Worm (Caenorhabditis elegans) whole organism, early embryonic: ENCODE data around the gene dnc-3.

Source experiments
- B0310.2 ChIP-seq: sonication (generic microtip); optimal IDR thresholded peaks from 2 replicates; lab custom pipeline; 2016; ENCODE audit warnings: mild to moderate bottlenecking, missing genetic modification characterization, missing compliant biosample characterization
- F13C5.2 ChIP-seq: sonication (generic microtip); optimal IDR thresholded peaks from 2 replicates; lab custom pipeline; 2017; ENCODE audit warnings: mild to moderate bottlenecking, missing genetic modification characterization, inconsistent platforms, missing compliant biosample characterization
- aly-1 ChIP-seq: sonication (generic microtip); optimal IDR thresholded peaks from 2 replicates; lab custom pipeline; 2016; ENCODE audit warnings: missing genetic modification characterization, missing compliant biosample characterization
- ama-1 ChIP-seq: fragments of 150-350 bp; optimal IDR thresholded peaks from 2 replicates; lab custom pipeline; 2014
- ceh-13 ChIP-seq: fragments of 200-800 bp; sonication (Bioruptor generic); optimal IDR thresholded peaks from 2 replicates; lab custom pipeline; 2018; ENCODE audit warnings: mild to moderate bottlenecking, missing genetic modification characterization, missing compliant biosample characterization
- ceh-36 ChIP-seq: sonication (generic microtip); optimal IDR thresholded peaks from 2 replicates; lab custom pipeline; 2016; ENCODE audit warnings: missing genetic modification characterization, inconsistent platforms, missing compliant biosample characterization
- ets-7 ChIP-seq: sonication (generic microtip); optimal IDR thresholded peaks from 2 replicates; lab custom pipeline; 2016; ENCODE audit warnings: missing genotype, missing genetic modification characterization, missing compliant biosample characterization
- flt-1 ChIP-seq: fragments of 200-800 bp; sonication (Bioruptor generic); IDR thresholded peaks from 2 replicates; pipeline ENCODE4 v1.3.6; 2022; ENCODE audit warnings: missing genetic modification characterization, missing compliant biosample characterization
- hmbx-1 ChIP-seq: sonication (generic microtip); optimal IDR thresholded peaks from 2 replicates; lab custom pipeline; 2016; ENCODE audit warnings: mild to moderate bottlenecking, missing genetic modification characterization, missing compliant biosample characterization
- hmg-4 ChIP-seq: fragments of 200-800 bp; sonication (Bioruptor generic); optimal IDR thresholded peaks from 2 replicates; lab custom pipeline; 2018; ENCODE audit warnings: mild to moderate bottlenecking, missing genetic modification characterization, missing compliant biosample characterization
- hnd-1 ChIP-seq: sonication (generic microtip); optimal IDR thresholded peaks from 2 replicates; lab custom pipeline; 2016; ENCODE audit warnings: missing genetic modification characterization, missing compliant biosample characterization
- pes-1 ChIP-seq: fragments of 200-800 bp; sonication (Bioruptor generic); IDR thresholded peaks from 2 replicates; pipeline ENCODE4 v1.3.6; 2022; ENCODE audit warnings: missing genetic modification reagents, missing genetic modification characterization, missing compliant biosample characterization
- scrt-1 ChIP-seq: fragments of 200-800 bp; sonication (Bioruptor generic); IDR thresholded peaks from 2 replicates; pipeline ENCODE4 v1.3.6; 2022; ENCODE audit warnings: missing genetic modification characterization, missing compliant biosample characterization
- sea-1 ChIP-seq: fragments of 200-800 bp; sonication (Bioruptor generic); conservative IDR thresholded peaks from 2 replicates; pipeline ENCODE4 v1.3.6; 2022; ENCODE audit warnings: missing genetic modification characterization, missing compliant biosample characterization
- tbx-11 ChIP-seq: fragments of 200-800 bp; sonication (Bioruptor generic); IDR thresholded peaks from 2 replicates; pipeline ENCODE4 v1.3.6; 2022; ENCODE audit warnings: missing genetic modification characterization, missing compliant biosample characterization
- tbx-37 ChIP-seq: fragments of 200-800 bp; sonication (Bioruptor generic); conservative IDR thresholded peaks from 2 replicates; pipeline ENCODE4 v1.3.6; 2022; ENCODE audit warnings: missing genetic modification reagents, missing genetic modification characterization, missing compliant biosample characterization
- tra-4 ChIP-seq: sonication (generic microtip); optimal IDR thresholded peaks from 2 replicates; lab custom pipeline; 2017; ENCODE audit warnings: missing genetic modification characterization, missing compliant biosample characterization

Gene dnc-3

DNA sequence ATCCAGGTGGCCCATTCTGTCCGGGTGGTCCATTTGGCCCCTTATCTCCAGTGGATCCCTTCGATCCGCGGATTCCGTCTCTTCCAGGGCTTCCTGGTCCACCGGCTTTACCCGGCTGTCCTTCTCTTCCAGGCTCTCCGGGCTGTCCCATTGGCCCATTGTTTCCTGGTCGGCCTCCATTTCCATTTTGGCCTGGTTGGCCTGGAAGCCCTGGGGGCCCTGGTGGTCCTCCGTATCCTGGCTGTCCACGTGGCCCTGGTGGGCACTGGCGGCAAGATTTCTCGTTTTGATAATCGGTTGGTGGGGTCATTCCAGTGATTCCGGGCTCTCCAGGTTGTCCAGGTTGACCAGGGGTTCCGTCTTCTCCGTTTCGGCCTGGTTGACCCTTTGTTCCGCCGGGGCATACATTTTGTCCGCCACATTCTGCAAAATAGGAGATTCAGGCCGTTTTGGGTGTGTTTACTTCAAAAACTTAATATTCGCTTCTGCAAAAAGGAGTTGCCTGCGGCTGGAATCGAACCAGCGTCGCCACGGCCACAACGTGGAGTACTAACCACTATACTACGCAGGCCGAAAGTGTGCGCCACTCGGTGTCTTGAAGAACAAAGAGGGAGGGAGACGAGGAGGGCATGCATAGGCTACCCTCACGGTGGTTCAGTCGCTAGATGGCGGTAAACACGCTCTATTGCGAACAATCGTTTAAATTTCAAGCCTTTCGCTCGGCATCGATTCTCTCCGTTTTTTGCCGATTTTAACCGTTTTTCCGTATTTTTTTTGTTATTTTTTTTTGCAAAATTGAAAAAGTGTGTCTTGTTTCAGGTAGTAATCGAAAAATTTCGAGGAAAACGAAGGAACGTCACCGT lies 32.3 kb upstream of the dnc-3 start, which contains the start of gene W09G10.9:
TSS of gene W09G10.9 (plus strand) at position 813 of the 863 bp plus-strand sequence.
- TF ChIP-seq aly-1 (tag; lab: Kevin White, UChicago) (peak; percentile 75), tbx-11 (GFP tag; lab: Robert Waterston, UW) (peak; percentile 92), flt-1 (GFP tag; lab: Robert Waterston, UW) (peak; percentile 91), sea-1 (GFP tag; lab: Robert Waterston, UW) (peak; percentile 91), ceh-13 (GFP tag; lab: Kevin White, UChicago) (peak; percentile 70), tbx-37 (GFP tag; lab: Robert Waterston, UW) (peak; percentile 93), ceh-36 (tag; lab: Kevin White, UChicago) (peak; percentile 83), tra-4 (tag; lab: Kevin White, UChicago) (peak; percentile 30), hmbx-1 (tag; lab: Kevin White, UChicago) (peak; percentile 57), ets-7 (peak; percentile 58), ama-1 (lab: Kevin White, UChicago) (no peak), B0310.2 (tag; lab: Kevin White, UChicago) (peak; percentile 28), pes-1 (GFP tag; lab: Robert Waterston, UW) (peak; percentile 95), F13C5.2 (tag; lab: Kevin White, UChicago) (peak; percentile 59), hmg-4 (GFP tag; lab: Kevin White, UChicago) (peak; percentile 82), scrt-1 (GFP tag; lab: Robert Waterston, UW) (peak; percentile 96), hnd-1 (tag; lab: Kevin White, UChicago) (peak; percentile 72)

DNA sequence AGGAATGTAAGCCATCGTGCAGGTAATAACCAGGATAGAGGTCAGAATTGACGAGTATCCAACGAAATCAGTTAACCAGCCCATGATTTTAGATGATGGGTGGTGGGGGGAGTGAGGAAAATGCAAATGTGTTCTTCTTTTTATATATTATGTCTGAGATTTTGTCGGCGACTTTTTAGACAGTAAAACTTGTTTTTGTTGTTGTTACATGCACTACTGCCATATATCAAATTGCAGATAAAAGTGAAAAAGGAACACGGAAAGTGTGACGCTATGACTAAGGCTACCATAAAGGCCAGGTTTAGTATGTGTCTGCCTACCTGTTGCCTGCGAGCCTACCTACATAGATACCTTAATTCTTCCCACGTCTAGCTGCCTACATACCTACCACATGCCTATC lies 29.4 kb upstream of the dnc-3 start, which contains the start of gene col-72:
TSS of gene col-72 (minus strand) at position 101 of the 400 bp plus-strand sequence.
- no peak for TF ChIP-seq hmg-4 (GFP tag; lab: Kevin White, UChicago)
- no peak for TF ChIP-seq pes-1 (GFP tag; lab: Robert Waterston, UW)

DNA sequence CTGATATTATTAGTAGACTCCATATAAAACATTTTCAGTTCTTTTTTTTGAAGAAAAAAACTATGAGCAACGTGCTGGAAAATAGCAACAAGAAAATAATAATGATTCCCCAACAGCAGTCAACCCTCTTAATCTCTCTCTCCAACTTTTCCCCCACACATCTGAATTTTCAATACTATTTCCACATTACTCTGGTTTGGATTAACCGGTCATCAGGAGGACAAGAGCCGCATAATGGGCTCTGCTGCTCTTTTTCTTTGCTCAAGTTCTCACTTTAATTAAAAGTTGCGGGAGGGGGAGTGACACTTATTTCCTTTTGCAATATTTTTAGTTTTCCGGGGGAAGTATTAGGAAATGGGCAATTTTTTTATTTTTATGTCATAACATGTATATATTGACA lies 26.1 kb upstream of the dnc-3 start:
- TF ChIP-seq ets-7 (no peak), hmbx-1 (tag; lab: Kevin White, UChicago) (no peak), B0310.2 (tag; lab: Kevin White, UChicago) (no peak), aly-1 (tag; lab: Kevin White, UChicago) (no peak), ceh-13 (GFP tag; lab: Kevin White, UChicago) (no peak), flt-1 (GFP tag; lab: Robert Waterston, UW) (no peak), tra-4 (tag; lab: Kevin White, UChicago) (no peak), tbx-37 (GFP tag; lab: Robert Waterston, UW) (no peak), hnd-1 (tag; lab: Kevin White, UChicago) (no peak), tbx-11 (GFP tag; lab: Robert Waterston, UW) (no peak), ama-1 (lab: Kevin White, UChicago) (no peak), scrt-1 (GFP tag; lab: Robert Waterston, UW) (no peak), ceh-36 (tag; lab: Kevin White, UChicago) (no peak)

DNA sequence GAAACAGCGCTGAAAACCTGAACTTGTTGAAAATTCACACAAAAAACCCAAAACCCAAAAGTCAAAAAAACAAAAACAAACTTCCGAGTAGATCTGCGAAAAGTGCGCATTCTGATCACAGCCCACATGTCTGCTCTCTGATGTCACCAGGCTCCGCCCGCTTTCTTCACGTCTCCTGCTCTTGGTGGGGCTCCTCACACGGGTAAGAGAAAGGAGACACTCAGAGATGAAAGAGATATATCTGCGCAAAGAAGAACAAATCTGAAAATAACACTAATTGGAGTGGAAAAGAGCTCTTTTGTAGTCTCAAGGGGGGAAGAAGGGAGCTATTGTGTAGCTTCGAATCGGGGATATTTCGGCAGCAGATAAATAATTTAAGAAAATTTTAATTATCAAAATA lies 25.3 kb upstream of the dnc-3 start, which contains the start of gene ncs-6:
TSS of gene ncs-6 (minus strand) at position 261 of the 400 bp plus-strand sequence.
- no peak for TF ChIP-seq scrt-1 (GFP tag; lab: Robert Waterston, UW)
- no peak for TF ChIP-seq hmbx-1 (tag; lab: Kevin White, UChicago)
- TF ChIP-seq ceh-13 (GFP tag; lab: Kevin White, UChicago): no peak
- TF ChIP-seq aly-1 (tag; lab: Kevin White, UChicago): no peak

DNA sequence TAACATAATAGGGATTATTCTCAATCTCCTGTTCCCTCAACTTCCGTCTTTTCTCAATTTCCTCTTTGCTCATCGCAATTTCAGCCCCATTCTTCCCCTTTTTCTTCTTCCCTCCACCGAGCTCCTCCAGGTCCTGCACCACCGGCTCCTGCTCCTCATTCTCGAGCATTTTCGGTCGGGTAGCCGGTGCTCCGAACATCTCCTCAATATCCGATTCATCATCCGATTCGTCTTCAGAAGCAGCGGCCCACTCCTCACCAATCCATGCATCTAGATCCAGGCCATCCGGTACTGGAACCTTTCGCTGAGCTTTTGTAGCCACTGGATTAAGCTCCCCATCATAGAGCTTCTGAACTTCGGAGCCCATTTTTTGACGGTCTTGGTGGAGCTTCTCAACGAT lies 13.4 kb upstream of the dnc-3 start:
- TF ChIP-seq tbx-37 (GFP tag; lab: Robert Waterston, UW) (no peak), ets-7 (no peak), ama-1 (lab: Kevin White, UChicago) (no peak), ceh-13 (GFP tag; lab: Kevin White, UChicago) (no peak), sea-1 (GFP tag; lab: Robert Waterston, UW) (no peak)

DNA sequence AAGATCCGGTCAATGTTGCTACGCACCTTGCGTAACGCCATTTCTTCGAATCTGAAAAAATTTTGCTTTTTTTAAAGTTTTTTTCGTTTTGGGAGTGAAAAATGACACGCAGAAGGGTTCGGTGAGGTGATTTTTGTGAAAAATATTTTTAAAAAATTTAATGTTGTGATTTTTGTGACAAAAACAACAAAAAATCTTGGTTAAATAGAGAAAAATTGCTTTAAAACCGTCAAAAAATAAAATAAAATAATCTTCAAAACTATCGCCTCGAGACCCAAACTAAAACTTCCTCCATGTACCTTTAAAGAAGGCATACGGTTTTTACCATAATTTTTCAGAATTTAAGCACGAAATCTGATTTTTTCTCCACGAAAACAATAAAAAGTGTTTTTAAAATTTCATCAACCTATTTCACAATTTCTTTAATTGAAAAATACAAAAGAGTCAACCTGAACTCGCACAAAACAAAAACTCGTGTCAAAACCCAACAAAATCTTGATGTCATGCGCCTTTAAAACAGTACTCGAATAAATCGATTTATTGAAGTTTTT lies 7.1 kb upstream of the dnc-3 start, which contains the start of gene apd-3:
TSS of gene apd-3 (minus strand) at position 51 of the 551 bp plus-strand sequence.
- no peak for TF ChIP-seq hmg-4 (GFP tag; lab: Kevin White, UChicago)
- no peak for TF ChIP-seq ets-7
- no peak for TF ChIP-seq pes-1 (GFP tag; lab: Robert Waterston, UW)
- no peak for TF ChIP-seq flt-1 (GFP tag; lab: Robert Waterston, UW)
- no peak for TF ChIP-seq tbx-11 (GFP tag; lab: Robert Waterston, UW)
- TF ChIP-seq hnd-1 (tag; lab: Kevin White, UChicago): no peak
- TF ChIP-seq scrt-1 (GFP tag; lab: Robert Waterston, UW): no peak
- no peak for TF ChIP-seq tbx-37 (GFP tag; lab: Robert Waterston, UW)
- TF ChIP-seq ceh-36 (tag; lab: Kevin White, UChicago): no peak
- TF ChIP-seq hmbx-1 (tag; lab: Kevin White, UChicago): no peak
- no peak for TF ChIP-seq aly-1 (tag; lab: Kevin White, UChicago)

DNA sequence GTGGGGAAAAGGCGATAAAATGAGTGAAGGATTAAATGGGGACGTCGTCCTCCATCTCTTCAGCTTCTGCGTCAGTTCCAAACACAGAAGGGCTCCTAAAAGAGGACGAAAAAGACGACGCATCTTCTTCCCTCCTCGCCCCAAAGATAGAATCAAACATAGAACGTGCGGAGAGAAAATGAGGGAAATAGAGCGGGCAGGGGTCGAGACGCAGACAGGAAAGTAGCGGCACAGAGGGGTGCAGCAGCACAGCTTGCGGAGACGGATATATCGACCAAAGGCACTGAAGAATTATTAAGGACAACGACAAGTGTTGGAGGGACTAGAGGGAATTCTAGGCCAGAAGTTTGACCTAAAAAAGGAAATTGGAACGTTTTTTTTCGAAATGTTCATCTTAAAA lies 6.2 kb upstream of the dnc-3 start:
- TF ChIP-seq tbx-37 (GFP tag; lab: Robert Waterston, UW): 0 out of 2 replicates have a peak, but pooled peaks have one; percentile 6
- TF ChIP-seq aly-1 (tag; lab: Kevin White, UChicago): no peak
- TF ChIP-seq hmg-4 (GFP tag; lab: Kevin White, UChicago): peak; percentile 54
